Fruit fly (Drosophila melanogaster): ENCODE measurements around the gene Ccm3.

Ccm3 gene

DNA sequence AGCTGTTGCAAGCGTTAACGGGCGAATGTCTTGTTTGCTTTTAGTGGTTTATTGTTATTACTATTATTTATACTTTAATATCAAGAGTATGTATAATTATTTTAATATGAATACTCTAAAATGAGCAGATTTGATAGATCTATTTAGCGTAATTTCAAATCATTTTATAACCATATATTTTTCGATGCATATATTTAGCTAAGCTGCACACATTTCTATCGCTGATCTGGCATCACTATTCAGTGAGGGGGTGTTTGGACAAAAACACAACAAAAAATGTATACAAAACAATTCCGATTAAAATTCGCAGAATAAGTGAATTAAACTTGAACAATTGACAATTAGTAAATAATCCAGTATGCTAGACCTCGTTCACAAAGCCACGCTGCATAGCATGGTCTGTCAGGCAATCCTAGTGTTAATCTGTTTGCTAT is 20.7 kb upstream of the Ccm3 start, which contains the start of the genes Trs33 and Tmtc4:
Gene Trs33, minus strand, starts transcription at position 3 of the 434 bp plus-strand sequence.
Gene Tmtc4, plus strand, starts transcription at position 233 of the 434 bp plus-strand sequence.
- TF ChIP-seq Sin3A (optimal IDR thresholded peaks at IDR 0.05) (no peak), ttk (optimal IDR thresholded peaks at IDR 0.05) (no peak), psq (optimal IDR thresholded peaks at IDR 0.05) (no peak), h (optimal IDR thresholded peaks at IDR 0.05) (no peak), Myc (optimal IDR thresholded peaks at IDR 0.05) (no peak), insv (optimal IDR thresholded peaks at IDR 0.05) (no peak)

DNA sequence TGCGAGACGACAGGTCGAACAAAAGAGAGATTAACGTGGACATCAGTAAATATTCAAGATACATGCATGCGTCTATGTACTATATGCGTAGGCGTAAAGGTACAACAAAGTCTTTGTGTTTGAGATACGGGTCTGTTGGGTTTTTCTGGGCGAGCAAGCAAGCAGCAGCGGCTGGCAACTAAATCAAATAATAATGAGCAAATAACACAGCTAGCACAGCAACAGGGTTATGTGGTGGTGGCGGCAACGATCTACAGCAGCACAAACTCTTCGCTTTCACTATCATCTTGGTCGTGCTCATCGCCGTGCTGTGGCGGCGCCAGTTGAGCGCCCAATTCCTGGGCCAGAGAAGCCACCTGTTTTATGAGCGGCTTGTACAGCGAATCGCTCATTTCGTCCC is 17.7 kb upstream of the Ccm3 start:
- TF ChIP-seq h (optimal IDR thresholded peaks at IDR 0.05) (no peak), insv (optimal IDR thresholded peaks at IDR 0.05) (no peak), ttk (optimal IDR thresholded peaks at IDR 0.05) (no peak), psq (optimal IDR thresholded peaks at IDR 0.05) (no peak), Sin3A (optimal IDR thresholded peaks at IDR 0.05) (no peak), Myc (optimal IDR thresholded peaks at IDR 0.05) (no peak)

DNA sequence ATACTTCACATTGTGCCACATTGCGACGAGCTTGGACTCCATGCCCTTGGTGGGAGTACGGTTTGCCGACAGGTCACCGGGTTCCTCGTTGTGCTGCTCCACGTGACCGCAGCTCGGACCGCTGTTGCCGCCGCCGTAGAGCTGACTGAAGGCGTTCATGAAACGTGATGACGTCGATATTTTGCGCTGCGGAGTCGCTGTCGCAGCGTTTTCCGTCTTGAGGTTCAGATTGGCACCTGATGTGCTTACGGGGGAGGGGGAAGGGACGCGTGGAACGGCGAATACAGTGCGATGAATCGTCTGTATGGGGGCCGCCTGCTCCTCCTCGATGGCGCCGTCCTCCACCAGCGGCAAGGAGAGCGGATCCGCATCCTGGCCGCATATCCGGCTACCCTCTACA is 15.6 kb upstream of the Ccm3 start:
- TF ChIP-seq Myc (optimal IDR thresholded peaks at IDR 0.05) (no peak), h (optimal IDR thresholded peaks at IDR 0.05) (no peak), insv (optimal IDR thresholded peaks at IDR 0.05) (no peak), ttk (optimal IDR thresholded peaks at IDR 0.05) (no peak), psq (optimal IDR thresholded peaks at IDR 0.05) (no peak), Sin3A (optimal IDR thresholded peaks at IDR 0.05) (no peak)

DNA sequence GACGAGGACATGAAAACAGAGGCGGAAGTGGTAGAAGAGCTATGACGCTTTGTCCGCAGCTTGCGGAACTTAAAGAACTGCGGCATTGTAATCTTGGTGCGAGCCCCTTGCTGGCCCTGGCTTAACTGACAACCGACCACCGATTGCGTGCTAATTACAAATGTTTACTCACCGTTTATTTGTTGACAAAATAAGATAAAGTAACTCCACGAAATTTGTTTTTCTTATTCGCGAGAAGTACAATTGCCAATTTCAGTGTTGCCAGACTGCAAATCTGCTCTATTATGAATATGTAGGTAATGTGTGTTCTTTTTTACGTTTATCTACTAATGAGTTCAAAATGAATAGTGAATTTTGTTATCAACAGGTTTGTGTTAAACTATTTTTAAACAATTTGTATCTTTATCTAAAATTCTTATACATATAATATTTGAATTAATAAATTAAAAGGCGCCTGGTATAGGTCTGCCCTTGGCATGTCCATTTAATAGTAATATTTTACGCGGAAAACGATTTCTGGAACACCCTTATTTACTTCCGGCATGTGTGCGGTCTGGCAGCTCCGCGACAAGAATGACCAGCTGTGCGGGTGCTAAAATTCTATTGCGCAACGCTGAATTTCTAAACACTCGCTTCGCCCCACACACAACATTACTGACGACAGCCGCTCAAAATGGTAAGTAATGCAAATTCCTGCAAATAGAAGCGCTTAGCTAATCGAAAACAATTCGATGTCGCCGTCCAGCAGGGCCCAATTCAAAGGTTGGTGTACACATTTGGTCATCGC is 14.9 kb upstream of the Ccm3 start, which contains the start of the genes Atg4b and Hibch:
Gene Atg4b, minus strand, starts transcription at position 280 of the 787 bp plus-strand sequence.
Gene Hibch, plus strand, starts transcription at position 585 of the 787 bp plus-strand sequence.
- TF ChIP-seq insv (optimal IDR thresholded peaks at IDR 0.05): no peak
- no peak for TF ChIP-seq Myc (optimal IDR thresholded peaks at IDR 0.05)
- no peak for TF ChIP-seq psq (optimal IDR thresholded peaks at IDR 0.05)
- no peak for TF ChIP-seq ttk (optimal IDR thresholded peaks at IDR 0.05)
- TF ChIP-seq h (optimal IDR thresholded peaks at IDR 0.05): no peak
- TF ChIP-seq Sin3A (optimal IDR thresholded peaks at IDR 0.05): no peak

DNA sequence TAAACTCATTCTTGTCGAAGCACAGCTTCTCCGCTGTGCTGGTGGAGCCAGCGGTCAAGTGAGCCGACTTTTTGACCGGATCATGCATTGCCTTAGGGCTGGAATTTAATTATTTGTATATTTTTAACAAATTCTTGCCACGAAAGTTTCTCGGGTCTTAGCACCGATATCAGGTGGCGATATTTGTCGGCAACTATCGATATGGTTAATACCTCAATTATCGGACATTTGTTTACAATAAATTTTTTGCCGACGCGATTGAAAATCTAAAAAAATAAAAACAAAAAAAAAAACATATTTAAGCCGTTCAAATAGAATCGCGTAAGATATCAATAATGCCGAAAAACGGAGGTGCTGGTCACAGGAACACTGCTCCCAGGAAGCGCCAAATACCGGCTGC is 10.3 kb upstream of the Ccm3 start, which contains the start of the genes Cog2 and Trax:
Gene Cog2, minus strand, starts transcription at position 168 of the 400 bp plus-strand sequence.
Gene Trax, plus strand, starts transcription at position 203 of the 400 bp plus-strand sequence.
- TF ChIP-seq insv (optimal IDR thresholded peaks at IDR 0.05) (no peak), ttk (optimal IDR thresholded peaks at IDR 0.05) (no peak), Myc (optimal IDR thresholded peaks at IDR 0.05) (no peak), psq (optimal IDR thresholded peaks at IDR 0.05) (no peak), Sin3A (optimal IDR thresholded peaks at IDR 0.05) (no peak), h (optimal IDR thresholded peaks at IDR 0.05) (no peak)

DNA sequence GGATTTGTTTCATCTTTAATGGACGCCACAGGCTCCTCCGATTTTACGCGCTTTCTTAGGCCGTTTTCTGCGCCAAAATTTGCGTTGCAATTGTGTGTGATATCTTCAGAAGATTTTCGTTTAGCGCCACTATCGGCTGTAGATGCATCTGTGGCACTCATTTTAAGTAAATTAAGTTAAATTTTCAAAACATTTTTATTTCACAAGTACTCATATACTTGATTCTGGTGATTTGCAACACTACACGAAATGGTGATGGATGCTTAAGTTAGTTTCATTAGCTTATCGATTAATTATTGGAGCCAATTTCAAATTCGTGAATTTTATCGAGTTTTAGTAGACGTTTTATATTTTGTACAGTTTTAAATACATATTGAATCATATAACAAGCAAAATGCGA is 8.1 kb upstream of the Ccm3 start, which contains the start of gene CG6171:
Gene CG6171, minus strand, starts transcription at position 250 of the 400 bp plus-strand sequence.
- no peak for TF ChIP-seq insv (optimal IDR thresholded peaks at IDR 0.05)
- no peak for TF ChIP-seq ttk (optimal IDR thresholded peaks at IDR 0.05)
- TF ChIP-seq Sin3A (optimal IDR thresholded peaks at IDR 0.05): no peak
- no peak for TF ChIP-seq psq (optimal IDR thresholded peaks at IDR 0.05)
- no peak for TF ChIP-seq Myc (optimal IDR thresholded peaks at IDR 0.05)
- TF ChIP-seq h (optimal IDR thresholded peaks at IDR 0.05): no peak

DNA sequence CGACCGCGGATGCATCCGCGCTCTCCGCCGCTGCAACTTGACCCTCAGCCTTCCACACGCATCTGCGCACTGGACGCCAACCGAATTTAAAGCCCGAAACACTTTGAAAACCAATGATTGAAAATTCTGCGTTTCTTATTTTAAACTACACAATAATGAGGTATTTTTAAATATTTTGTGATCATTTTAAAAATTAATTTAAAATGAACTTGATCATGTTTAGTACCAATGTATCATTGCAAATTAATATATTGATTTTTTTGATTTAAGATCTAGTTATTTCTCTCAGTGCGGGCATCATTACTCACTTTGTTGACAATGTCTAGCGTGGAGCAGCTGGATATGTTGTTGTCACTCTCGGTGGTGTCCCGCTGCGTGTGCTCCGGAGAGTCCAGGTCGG is 4.9 kb upstream of the Ccm3 start:
- TF ChIP-seq Sin3A (optimal IDR thresholded peaks at IDR 0.05) (no peak), ttk (optimal IDR thresholded peaks at IDR 0.05) (no peak), Myc (optimal IDR thresholded peaks at IDR 0.05) (no peak), insv (optimal IDR thresholded peaks at IDR 0.05) (no peak), h (optimal IDR thresholded peaks at IDR 0.05) (no peak), psq (optimal IDR thresholded peaks at IDR 0.05) (no peak)

DNA sequence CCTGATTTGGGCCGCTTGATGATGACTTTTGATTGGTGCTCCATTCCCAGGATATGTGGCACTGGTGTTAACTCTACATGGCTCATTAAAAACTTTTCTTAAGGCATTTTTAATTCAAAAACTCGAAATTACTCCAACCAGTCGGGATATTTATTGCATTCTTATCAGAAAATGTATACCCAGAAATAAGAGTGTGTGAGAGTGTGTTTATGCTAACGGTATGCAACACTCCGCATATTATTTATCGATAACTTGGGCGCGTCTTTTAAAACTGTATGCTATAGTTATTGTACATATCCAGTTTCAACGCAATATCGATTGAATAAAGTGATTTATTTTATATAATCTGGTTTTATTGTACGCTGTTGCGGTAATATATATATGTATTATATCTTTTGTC is 4.3 kb upstream of the Ccm3 start, which contains the start of gene CG34404:
Gene CG34404, minus strand, starts transcription at position 189 of the 400 bp plus-strand sequence.
- no peak for TF ChIP-seq insv (optimal IDR thresholded peaks at IDR 0.05)
- TF ChIP-seq Myc (optimal IDR thresholded peaks at IDR 0.05): no peak
- no peak for TF ChIP-seq psq (optimal IDR thresholded peaks at IDR 0.05)
- TF ChIP-seq h (optimal IDR thresholded peaks at IDR 0.05): no peak
- TF ChIP-seq Sin3A (optimal IDR thresholded peaks at IDR 0.05): no peak
- no peak for TF ChIP-seq ttk (optimal IDR thresholded peaks at IDR 0.05)

DNA sequence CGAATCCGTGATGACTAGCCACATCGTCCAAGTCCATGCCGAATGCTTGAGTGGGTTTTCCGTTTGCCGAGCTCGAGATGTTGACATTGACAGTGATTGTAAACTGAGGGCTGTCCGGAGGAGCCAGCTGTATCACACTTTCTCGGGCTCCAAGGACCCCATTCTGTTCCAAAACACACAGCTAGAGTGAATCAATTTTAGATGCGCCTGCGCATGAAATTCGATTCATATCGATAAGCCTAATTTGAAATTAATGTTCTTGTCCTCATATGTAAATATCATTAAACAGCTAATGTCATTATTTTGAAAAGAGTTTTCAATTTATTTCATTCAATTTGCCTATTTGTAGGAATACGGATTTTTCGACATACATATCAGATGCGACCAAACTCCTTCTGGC is 2.0 kb upstream of the Ccm3 start, which contains the start of gene CG14868:
Gene CG14868, minus strand, starts transcription at position 204 of the 400 bp plus-strand sequence.
- no peak for TF ChIP-seq psq (optimal IDR thresholded peaks at IDR 0.05)
- TF ChIP-seq Myc (optimal IDR thresholded peaks at IDR 0.05): no peak
- no peak for TF ChIP-seq insv (optimal IDR thresholded peaks at IDR 0.05)
- no peak for TF ChIP-seq Sin3A (optimal IDR thresholded peaks at IDR 0.05)
- TF ChIP-seq h (optimal IDR thresholded peaks at IDR 0.05): no peak
- no peak for TF ChIP-seq ttk (optimal IDR thresholded peaks at IDR 0.05)

DNA sequence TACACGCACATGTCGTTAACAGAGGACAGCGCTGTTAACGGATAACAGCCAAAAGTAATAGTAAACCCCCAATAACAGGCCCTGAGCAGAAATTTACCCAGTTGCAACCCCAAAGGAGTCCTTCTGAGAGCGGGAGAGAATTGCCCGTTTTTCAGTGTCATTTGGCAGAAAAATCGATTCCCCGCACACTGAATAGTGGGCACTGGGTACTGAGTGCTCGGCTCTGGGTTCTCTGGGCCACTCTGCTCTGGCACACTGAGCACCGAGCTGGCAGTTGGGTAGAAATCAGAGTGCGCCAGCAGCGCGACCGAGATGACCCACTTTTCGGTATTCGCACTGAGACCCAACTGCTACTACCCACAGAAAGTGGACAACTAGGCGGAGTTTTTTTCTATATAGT is 2.6 kb downstream of the Ccm3 start, which contains the start of gene Rbp:
Gene Rbp, plus strand, starts transcription at position 239 of the 400 bp plus-strand sequence.
- no peak for TF ChIP-seq Myc (optimal IDR thresholded peaks at IDR 0.05)
- no peak for TF ChIP-seq insv (optimal IDR thresholded peaks at IDR 0.05)
- no peak for TF ChIP-seq Sin3A (optimal IDR thresholded peaks at IDR 0.05)
- no peak for TF ChIP-seq ttk (optimal IDR thresholded peaks at IDR 0.05)
- TF ChIP-seq psq (optimal IDR thresholded peaks at IDR 0.05): no peak
- TF ChIP-seq h (optimal IDR thresholded peaks at IDR 0.05): no peak

DNA sequence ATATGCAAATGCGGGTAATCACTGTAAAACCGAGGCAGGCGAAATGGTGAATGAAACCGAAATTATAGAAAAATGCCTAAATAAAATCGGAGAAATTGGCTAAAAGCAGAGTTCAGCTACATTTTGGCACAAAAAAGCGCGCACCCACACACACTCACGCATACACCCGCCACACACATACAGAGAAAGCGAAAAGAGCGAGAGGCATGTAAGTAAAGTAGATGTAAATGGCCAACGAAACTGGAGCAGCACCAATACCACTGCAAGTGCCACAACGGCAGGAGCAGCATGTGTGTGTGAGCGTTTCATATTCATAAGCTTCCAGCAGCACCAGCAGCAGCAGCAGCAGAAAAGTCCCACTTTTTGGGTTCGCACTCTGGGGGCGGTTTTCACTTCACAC is 3.7 kb downstream of the Ccm3 start:
- no peak for TF ChIP-seq Sin3A (optimal IDR thresholded peaks at IDR 0.05)
- no peak for TF ChIP-seq h (optimal IDR thresholded peaks at IDR 0.05)
- TF ChIP-seq Myc (optimal IDR thresholded peaks at IDR 0.05): no peak
- no peak for TF ChIP-seq ttk (optimal IDR thresholded peaks at IDR 0.05)
- TF ChIP-seq insv (optimal IDR thresholded peaks at IDR 0.05): no peak
- TF ChIP-seq psq (optimal IDR thresholded peaks at IDR 0.05): no peak

DNA sequence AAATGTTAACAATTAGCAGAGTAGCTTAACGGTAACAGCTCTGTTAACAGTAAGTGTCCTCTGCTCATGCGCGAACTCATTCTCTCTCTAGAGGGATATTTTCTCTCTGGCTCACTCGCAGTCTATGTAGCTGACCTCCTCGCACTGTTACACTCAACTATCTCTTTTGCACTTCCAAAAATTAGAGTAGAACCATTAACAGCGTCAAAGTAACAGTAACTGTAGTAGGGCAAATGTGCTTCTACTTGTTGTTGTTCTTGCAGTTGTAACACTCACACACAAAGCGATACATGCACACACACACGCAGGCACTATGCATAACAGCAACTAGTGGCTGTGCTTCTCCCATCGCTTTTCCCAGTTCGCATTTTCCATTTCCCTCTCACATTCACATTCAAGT is 7.3 kb downstream of the Ccm3 start:
- TF ChIP-seq Myc (optimal IDR thresholded peaks at IDR 0.05) (no peak), ttk (optimal IDR thresholded peaks at IDR 0.05) (no peak), Sin3A (optimal IDR thresholded peaks at IDR 0.05) (no peak)
